Worm (Caenorhabditis elegans) whole organism, L4 larva: Measurements from ENCODE around the gene edg-1.

Source experiments
- R02D3.7 ChIP-seq: fragments of 150-350 bp; sonication (generic microtip); optimal IDR thresholded peaks from 3 replicates; lab custom pipeline; 2014; ENCODE audit warnings: missing biosample characterization, missing genetic modification characterization
- Y75B8A.6 ChIP-seq: fragments of 200-800 bp; sonication (Bioruptor generic); IDR thresholded peaks from 2 replicates; pipeline ENCODE4 v1.3.6; 2022; ENCODE audit warnings: missing genetic modification reagents, missing genetic modification characterization, missing compliant biosample characterization
- aha-1 ChIP-seq: fragments of 150-350 bp; peaks from one replicate; lab custom pipeline; 2014; ENCODE audit warnings: missing biosample characterization, missing genetic modification characterization
- ama-1 ChIP-seq: fragments of 150-350 bp; optimal IDR thresholded peaks from 2 replicates; lab custom pipeline; 2014; ENCODE audit warnings: inconsistent platforms, mixed read lengths
- ceh-28 ChIP-seq: fragments of 150-350 bp; optimal IDR thresholded peaks from 2 replicates; lab custom pipeline; 2014; ENCODE audit warnings: missing biosample characterization, missing genetic modification reagents, missing genetic modification characterization
- ceh-62 ChIP-seq: sonication (generic microtip); optimal IDR thresholded peaks from 2 replicates; lab custom pipeline; 2017; ENCODE audit warnings: missing biosample characterization, missing genetic modification characterization
- cey-2 ChIP-seq: sonication (generic microtip); optimal IDR thresholded peaks from 3 replicates; lab custom pipeline; 2017; ENCODE audit warnings: missing genetic modification characterization, mild to moderate bottlenecking, missing compliant biosample characterization, antibody characterized with exemption, borderline replicate concordance; ENCODE audit not compliant: insufficient read depth
- daf-12 ChIP-seq: fragments of 150-350 bp; optimal IDR thresholded peaks from 2 replicates; lab custom pipeline; 2014; ENCODE audit warnings: missing biosample characterization, missing genetic modification reagents, missing genetic modification characterization
- daf-19 ChIP-seq: fragments of 200-800 bp; sonication (Bioruptor generic); conservative IDR thresholded peaks from 2 replicates; pipeline ENCODE4 v1.3.6; 2022; ENCODE audit warnings: missing genetic modification characterization, missing compliant biosample characterization
- dmd-6 ChIP-seq: fragments of 200-800 bp; sonication (Bioruptor generic); IDR thresholded peaks from 2 replicates; pipeline ENCODE4 v1.3.6; 2022; ENCODE audit warnings: missing genetic modification reagents, missing genetic modification characterization, missing compliant biosample characterization
- dmd-9 ChIP-seq: fragments of 200-800 bp; sonication (Bioruptor generic); IDR thresholded peaks from 2 replicates; pipeline ENCODE4 v1.3.6; 2022; ENCODE audit warnings: missing genetic modification reagents, missing genetic modification characterization, missing compliant biosample characterization
- egl-43 ChIP-seq: fragments of 200-800 bp; sonication (Bioruptor generic); IDR thresholded peaks from 2 replicates; pipeline ENCODE4 v1.3.6; 2022; ENCODE audit warnings: missing genetic modification reagents, missing genetic modification characterization, missing compliant biosample characterization
- fkh-10 ChIP-seq: fragments of 150-350 bp; optimal IDR thresholded peaks from 2 replicates; lab custom pipeline; 2014; ENCODE audit warnings: missing biosample characterization, missing genetic modification reagents, missing genetic modification characterization
- hlh-11 ChIP-seq: fragments of 200-800 bp; sonication (Bioruptor generic); optimal IDR thresholded peaks from 2 replicates; lab custom pipeline; 2018; ENCODE audit warnings: mild to moderate bottlenecking, missing genetic modification characterization, missing compliant biosample characterization
- hmg-1.1 ChIP-seq: fragments of 200-800 bp; sonication (Bioruptor generic); IDR thresholded peaks from 2 replicates; pipeline ENCODE4 v1.3.6; 2022; ENCODE audit warnings: missing genetic modification reagents, missing genetic modification characterization, missing compliant biosample characterization
- jun-1 ChIP-seq: fragments of 150-350 bp; optimal IDR thresholded peaks from 2 replicates; lab custom pipeline; 2014; ENCODE audit warnings: missing biosample characterization, missing genetic modification reagents, missing genetic modification characterization
- lim-7 ChIP-seq: fragments of 200-800 bp; sonication (Bioruptor generic); IDR thresholded peaks from 2 replicates; pipeline ENCODE4 v1.3.6; 2022; ENCODE audit warnings: missing genetic modification characterization, missing compliant biosample characterization
- lin-1 ChIP-seq: fragments of 200-800 bp; sonication (Bioruptor generic); IDR thresholded peaks from 2 replicates; pipeline ENCODE4 v1.3.6; 2022; ENCODE audit warnings: missing genetic modification reagents, missing genetic modification characterization, missing compliant biosample characterization
- lin-13 ChIP-seq: fragments of 150-350 bp; optimal IDR thresholded peaks from 2 replicates; lab custom pipeline; 2014; ENCODE audit warnings: missing biosample characterization, missing genetic modification reagents, missing genetic modification characterization
- lir-3 ChIP-seq: sonication (generic microtip); optimal IDR thresholded peaks from 2 replicates; lab custom pipeline; 2016; ENCODE audit warnings: mild to moderate bottlenecking, missing genetic modification characterization, missing compliant biosample characterization
- mdt-29 ChIP-seq: fragments of 200-800 bp; sonication (Bioruptor generic); IDR thresholded peaks from 2 replicates; pipeline ENCODE4 v1.3.6; 2022; ENCODE audit warnings: missing genetic modification reagents, missing genetic modification characterization, missing compliant biosample characterization
- mes-2 ChIP-seq: sonication (generic microtip); optimal IDR thresholded peaks from 2 replicates; lab custom pipeline; 2016; ENCODE audit warnings: missing genotype, mild to moderate bottlenecking, missing genetic modification characterization, missing compliant biosample characterization; ENCODE audit not compliant: poor library complexity, severe bottlenecking
- mxl-2 ChIP-seq: fragments of 200-800 bp; sonication (Bioruptor generic); conservative IDR thresholded peaks from 2 replicates; pipeline ENCODE4 v1.3.6; 2022; ENCODE audit warnings: missing genetic modification reagents, missing genetic modification characterization, missing compliant biosample characterization
- mxl-3 ChIP-seq: fragments of 200-800 bp; sonication (Bioruptor generic); optimal IDR thresholded peaks from 2 replicates; lab custom pipeline; 2018; ENCODE audit warnings: mild to moderate bottlenecking, missing genetic modification characterization, missing compliant biosample characterization
- nhr-102 ChIP-seq: sonication (generic microtip); optimal IDR thresholded peaks from 2 replicates; lab custom pipeline; 2016; ENCODE audit warnings: mild to moderate bottlenecking, missing genetic modification characterization, moderate library complexity, missing compliant biosample characterization
- nhr-237 ChIP-seq: sonication (generic microtip); optimal IDR thresholded peaks from 2 replicates; lab custom pipeline; 2017; ENCODE audit warnings: missing biosample characterization, missing genetic modification characterization
- nhr-25 ChIP-seq: sonication (generic microtip); optimal IDR thresholded peaks from 2 replicates; lab custom pipeline; 2017; ENCODE audit warnings: missing genetic modification characterization, mild to moderate bottlenecking, missing compliant biosample characterization, antibody characterized with exemption, moderate library complexity, borderline replicate concordance; ENCODE audit not compliant: insufficient read depth
- nhr-6 ChIP-seq: fragments of 150-350 bp; optimal IDR thresholded peaks from 2 replicates; lab custom pipeline; 2014; ENCODE audit warnings: missing biosample characterization, missing genetic modification characterization
- nhr-76 ChIP-seq: fragments of 150-350 bp; optimal IDR thresholded peaks from 2 replicates; lab custom pipeline; 2014; ENCODE audit warnings: missing biosample characterization, missing genetic modification characterization
- php-3 ChIP-seq: fragments of 200-800 bp; sonication (Bioruptor generic); IDR thresholded peaks from 2 replicates; pipeline ENCODE4 v1.3.6; 2022; ENCODE audit warnings: missing genetic modification reagents, missing genetic modification characterization, missing compliant biosample characterization
- pqm-1 ChIP-seq: sonication (generic microtip); optimal IDR thresholded peaks from 2 replicates; lab custom pipeline; 2017; ENCODE audit warnings: missing biosample characterization, missing genetic modification characterization
- sdz-12 ChIP-seq: fragments of 200-800 bp; sonication (Bioruptor generic); optimal IDR thresholded peaks from 2 replicates; lab custom pipeline; 2018; ENCODE audit warnings: mild to moderate bottlenecking, missing genetic modification characterization, missing compliant biosample characterization
- set-16 ChIP-seq: fragments of 200-800 bp; sonication (Bioruptor generic); IDR thresholded peaks from 2 replicates; pipeline ENCODE4 v1.3.6; 2022; ENCODE audit warnings: missing genetic modification reagents, missing genetic modification characterization, missing compliant biosample characterization
- skn-1 ChIP-seq: fragments of 150-350 bp; optimal IDR thresholded peaks from 2 replicates; lab custom pipeline; 2014; ENCODE audit warnings: missing biosample characterization, missing genetic modification characterization
- snpc-1.2 ChIP-seq: fragments of 200-800 bp; sonication (Bioruptor generic); IDR thresholded peaks from 2 replicates; pipeline ENCODE4 v1.3.6; 2022; ENCODE audit warnings: missing genetic modification reagents, missing genetic modification characterization, missing compliant biosample characterization
- spr-1 ChIP-seq: sonication (generic microtip); optimal IDR thresholded peaks from 2 replicates; lab custom pipeline; 2016; ENCODE audit warnings: mild to moderate bottlenecking, missing genetic modification characterization, missing compliant biosample characterization
- unc-39 ChIP-seq: sonication (generic microtip); optimal IDR thresholded peaks from 2 replicates; lab custom pipeline; 2017; ENCODE audit warnings: missing biosample characterization, missing genetic modification characterization
- unc-62 ChIP-seq, 3 experiments: fragments of 150-350 bp in 1 of 3; sonication (generic microtip); optimal IDR thresholded peaks in 2 of 3; peaks in 1 of 3; 1 replicate in 1 of 3; 2 replicates in 2 of 3; lab custom pipeline; 2014 to 2017; ENCODE audit warnings: missing biosample characterization in 3 of 3, missing genetic modification characterization in 3 of 3, missing genetic modification reagents in 3 of 3, missing genotype in 1 of 3
- zip-11 ChIP-seq: fragments of 200-800 bp; sonication (Bioruptor generic); IDR thresholded peaks from 2 replicates; pipeline ENCODE4 v1.3.6; 2022; ENCODE audit warnings: missing genetic modification characterization, missing compliant biosample characterization
- ztf-7 ChIP-seq: fragments of 150-350 bp; optimal IDR thresholded peaks from 2 replicates; lab custom pipeline; 2014; ENCODE audit warnings: missing biosample characterization, missing genetic modification characterization

edg-1 gene

ce11 chrIV:11288965-11289364 lies 31.6 kb upstream of the edg-1 start (continued):
- TF ChIP-seq pqm-1 (tag; lab: Kevin White, UChicago) (peak; percentile 99), unc-62 (GFP tag; optimal IDR thresholded peaks at IDR 0.05 in 1 of 2; lab: Kevin White, UChicago) (no peak), unc-62 (tag; optimal IDR thresholded peaks at IDR 0.05; lab: Kevin White, UChicago) (no peak), dmd-9 (GFP tag; lab: Robert Waterston, UW) (no peak), ceh-28 (tag; lab: Kevin White, UChicago) (no peak), nhr-6 (peak; percentile 25), mdt-29 (no peak), sdz-12 (no peak), lim-7 (GFP tag; lab: Robert Waterston, UW) (no peak), ama-1 (no peak), mxl-3 (GFP tag; lab: Kevin White, UChicago) (peak; percentile 36), snpc-1.2 (GFP tag; lab: Robert Waterston, UW) (no peak), aha-1 (tag; lab: Kevin White, UChicago) (no peak), spr-1 (tag; lab: Kevin White, UChicago) (no peak), dmd-6 (peak; percentile 80), skn-1 (tag; lab: Kevin White, UChicago) (no peak), jun-1 (tag; lab: Kevin White, UChicago) (no peak), fkh-10 (no peak), mxl-2 (GFP tag; lab: Robert Waterston, UW) (no peak), zip-11 (no peak), nhr-25 (no peak), nhr-237 (no peak), nhr-102 (no peak), R02D3.7 (tag; lab: Kevin White, UChicago) (no peak)
- TF ChIP-seq, all 104 proteins: peak for 15

DNA sequence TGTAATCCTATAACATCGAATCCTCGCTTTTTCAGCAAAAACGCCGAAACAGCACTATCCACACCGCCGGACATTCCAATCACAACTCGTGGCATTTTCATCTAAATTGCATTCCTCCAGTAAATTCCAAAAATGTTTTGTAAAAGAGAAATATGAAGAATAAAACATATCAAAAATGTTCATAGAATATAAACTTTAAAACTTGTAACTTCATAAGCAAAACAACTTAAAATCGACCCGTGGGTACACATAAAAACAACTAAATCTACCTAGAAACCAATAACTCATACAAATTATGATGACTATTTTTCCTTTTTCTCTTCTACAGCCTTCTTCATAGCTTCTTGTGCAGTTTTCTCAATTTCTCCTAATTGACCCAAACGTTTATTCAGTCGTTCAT lies 23.8 kb upstream of the edg-1 start, which contains the start of gene mttu-1:
TSS of gene mttu-1 (minus strand) at position 101 of the 400 bp plus-strand sequence.
- TF ChIP-seq cey-2 (tag; lab: Kevin White, UChicago) (no peak), daf-12 (tag; lab: Kevin White, UChicago) (no peak), mes-2 (tag; lab: Kevin White, UChicago) (no peak), ceh-62 (tag; lab: Kevin White, UChicago) (no peak), php-3 (no peak), lir-3 (tag; lab: Kevin White, UChicago) (no peak), snpc-1.2 (GFP tag; lab: Robert Waterston, UW) (no peak), lin-1 (GFP tag; lab: Robert Waterston, UW) (no peak), hlh-11 (tag; lab: Kevin White, UChicago) (no peak), pqm-1 (tag; lab: Kevin White, UChicago) (no peak), Y75B8A.6 (GFP tag; lab: Robert Waterston, UW) (no peak), daf-19 (no peak), set-16 (GFP tag; lab: Robert Waterston, UW) (no peak), unc-39 (tag; lab: Kevin White, UChicago) (no peak), egl-43 (GFP tag; lab: Robert Waterston, UW) (no peak), nhr-76 (tag; lab: Kevin White, UChicago) (no peak), lin-13 (no peak), ztf-7 (no peak), hmg-1.1 (GFP tag; lab: Robert Waterston, UW) (no peak)
